Worm (Caenorhabditis elegans): ENCODE measurements around the gene srx-80.

The srx-80 gene

DNA sequence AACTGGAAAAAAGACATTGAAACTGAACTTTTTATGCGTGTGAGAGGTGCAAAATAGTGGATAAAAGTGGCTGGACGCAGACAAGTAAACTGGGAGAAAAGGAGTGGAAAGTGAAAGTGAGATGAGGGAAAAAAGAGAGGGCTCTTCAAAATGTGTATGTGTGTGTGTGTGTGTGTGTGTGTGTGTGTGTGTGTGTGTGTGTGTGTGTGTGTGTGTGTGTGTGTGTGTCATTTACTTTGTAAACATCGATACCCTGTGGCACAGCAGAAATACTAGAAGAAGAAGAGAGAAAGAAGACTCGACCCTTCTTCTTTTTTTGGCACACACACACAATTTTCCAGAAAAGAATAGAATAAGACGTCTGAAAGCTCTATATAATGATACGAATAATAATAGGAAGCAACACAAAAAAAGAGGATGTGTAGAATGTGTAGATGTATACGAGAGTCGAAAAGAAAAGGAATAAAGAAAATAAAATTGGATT lies 45.1 kb downstream of the srx-80 start (continued):
- TF ChIP-seq sdz-12 (GFP tag; optimal IDR thresholded peaks at IDR 0.05) (no peak), nhr-76 (tag; optimal IDR thresholded peaks at IDR 0.05) (no peak), lin-13 (GFP tag; optimal IDR thresholded peaks at IDR 0.05) (no peak), hif-1 (tag; optimal IDR thresholded peaks at IDR 0.05) (peak in 1 of 2 experiments; percentile 60), dmd-6 (GFP tag; IDR thresholded peaks at IDR 0.05) (peak; percentile 33; the same call in 1 of the 2 replicates), nhr-11 (tag; optimal IDR thresholded peaks at IDR 0.05) (peak; percentile 65), lin-29 (GFP tag; IDR thresholded peaks at IDR 0.05) (no peak), nhr-28 (tag; optimal IDR thresholded peaks at IDR 0.05) (peak; percentile 35), spr-3 (GFP tag; optimal IDR thresholded peaks at IDR 0.05) (no peak), pqm-1 (tag; optimal IDR thresholded peaks at IDR 0.05) (no peak), zfp-2 (tag; optimal IDR thresholded peaks at IDR 0.05) (no peak), aha-1 (tag) (peak; percentile 95), Y75B8A.6 (GFP tag; IDR thresholded peaks at IDR 0.05) (no peak), saeg-2 (GFP tag; IDR thresholded peaks at IDR 0.05) (0 out of 2 replicates have a peak, but pooled peaks have one; percentile 17), nhr-42 (GFP tag; IDR thresholded peaks at IDR 0.05) (no peak), unc-62 (GFP tag; optimal IDR thresholded peaks at IDR 0.05 in 1 of 2) (peak in 1 of 2 experiments; percentile 75), unc-62 (tag; optimal IDR thresholded peaks at IDR 0.05) (no peak), aly-2 (tag; optimal IDR thresholded peaks at IDR 0.05) (no peak), ceh-20 (GFP tag; IDR thresholded peaks at IDR 0.05) (peak; percentile 76), mep-1 (tag; optimal IDR thresholded peaks at IDR 0.05) (peak; percentile 50), rbr-2 (tag; optimal IDR thresholded peaks at IDR 0.05) (peak; percentile 50), daf-16 (GFP tag; optimal IDR thresholded peaks at IDR 0.05) (peak in 1 of 2 experiments; percentile 46), daf-16 (tag; optimal IDR thresholded peaks at IDR 0.05) (no peak), mes-2 (tag; optimal IDR thresholded peaks at IDR 0.05; ENCODE audit: poor library complexity, severe bottlenecking) (peak; percentile 48), jun-1 (tag; optimal IDR thresholded peaks at IDR 0.05) (no peak), hlh-30 (tag; optimal IDR thresholded peaks at IDR 0.05; ENCODE audit: insufficient read depth) (peak; percentile 74), nhr-6 (tag; optimal IDR thresholded peaks at IDR 0.05) (peak; percentile 27)

DNA sequence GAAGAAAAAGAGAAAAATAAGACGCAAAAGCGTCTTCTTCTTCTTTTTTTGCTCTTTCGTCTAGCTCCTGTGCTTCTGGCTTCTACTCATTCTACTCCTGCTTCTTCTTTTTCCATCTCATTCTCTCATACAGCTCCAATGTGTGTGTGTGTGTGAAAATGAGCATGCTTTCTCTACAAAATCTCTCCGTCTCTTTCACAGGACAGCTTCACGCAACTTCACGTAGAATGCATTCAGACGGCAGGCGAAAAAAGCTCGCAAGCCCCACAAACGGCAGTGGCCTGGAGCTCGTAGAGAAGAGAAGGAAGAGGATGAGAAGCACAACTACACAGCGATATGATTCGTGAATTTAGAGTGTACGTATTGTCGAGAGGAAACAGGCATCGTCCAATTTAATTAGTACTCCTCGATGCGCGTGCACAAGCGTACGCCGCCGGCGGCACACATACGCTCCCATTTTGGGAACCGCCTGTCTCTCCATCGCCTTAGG lies 47.8 kb downstream of the srx-80 start:
- TF ChIP-seq F37D6.2 (tag; optimal IDR thresholded peaks at IDR 0.05) (peak; percentile 53), hlh-11 (tag; optimal IDR thresholded peaks at IDR 0.05) (peak; percentile 30), rbr-2 (tag; optimal IDR thresholded peaks at IDR 0.05) (peak; percentile 76), lin-29 (GFP tag; IDR thresholded peaks at IDR 0.05) (no peak), nhr-76 (tag; optimal IDR thresholded peaks at IDR 0.05) (no peak), php-3 (GFP tag; IDR thresholded peaks at IDR 0.05) (no peak), hmg-1.1 (GFP tag; IDR thresholded peaks at IDR 0.05) (peak; percentile 61; the same call in 1 of the 2 replicates), dmd-8 (GFP tag; IDR thresholded peaks at IDR 0.05) (no peak), mdl-1 (tag; optimal IDR thresholded peaks at IDR 0.05) (peak in 1 of 2 experiments; percentile 74), snpc-4 (tag; optimal IDR thresholded peaks at IDR 0.05) (no peak), ztf-11 (tag; optimal IDR thresholded peaks at IDR 0.05) (no peak), lim-7 (GFP tag; IDR thresholded peaks at IDR 0.05) (no peak), nhr-48 (tag; optimal IDR thresholded peaks at IDR 0.05) (no peak), lin-39 (tag; optimal IDR thresholded peaks at IDR 0.05) (no peak), F44E2.7 (GFP tag; IDR thresholded peaks at IDR 0.05) (no peak), Y75B8A.6 (GFP tag; IDR thresholded peaks at IDR 0.05) (no peak), unc-62 (GFP tag; optimal IDR thresholded peaks at IDR 0.05 in 1 of 2) (peak in 1 of 2 experiments; percentile 98), unc-62 (tag; optimal IDR thresholded peaks at IDR 0.05) (no peak), zag-1 (tag; optimal IDR thresholded peaks at IDR 0.05) (no peak), attf-4 (tag; optimal IDR thresholded peaks at IDR 0.05) (no peak), ztf-7 (tag; optimal IDR thresholded peaks at IDR 0.05) (no peak), lsy-2 (tag; optimal IDR thresholded peaks at IDR 0.05) (peak; percentile 45 to 60), mep-1 (tag; optimal IDR thresholded peaks at IDR 0.05) (peak; percentile 70), nhr-28 (tag; optimal IDR thresholded peaks at IDR 0.05) (no peak), vab-7 (GFP tag; IDR thresholded peaks at IDR 0.05) (0 out of 2 replicates have a peak, but pooled peaks have one; percentile 24), ces-1 (GFP tag; optimal IDR thresholded peaks at IDR 0.05) (peak; percentile 44), R02D3.7 (tag; optimal IDR thresholded peaks at IDR 0.05) (no peak), lin-13 (GFP tag; optimal IDR thresholded peaks at IDR 0.05) (no peak), mxl-3 (GFP tag; optimal IDR thresholded peaks at IDR 0.05) (peak; percentile 15), F26F4.8 (GFP tag; conservative IDR thresholded peaks at IDR 0.05) (no peak), T20F7.1 (GFP tag; optimal IDR thresholded peaks at IDR 0.05) (no peak), ZK546.5 (tag; optimal IDR thresholded peaks at IDR 0.05) (no peak), unc-130 (GFP tag; optimal IDR thresholded peaks at IDR 0.05) (no peak)
